Worm (Caenorhabditis elegans): ENCODE results near the gene srbc-61.

Gene srbc-61

ce11 chrV:17476490-17476889 is at the start of gene srbc-61:
TSS of gene srbc-61 (plus strand) at chrV:17476790.
- no peak for TF ChIP-seq ZK546.5 (tag; optimal IDR thresholded peaks at IDR 0.05)
- TF ChIP-seq mdl-1 (tag; optimal IDR thresholded peaks at IDR 0.05), result no peak
- no peak for TF ChIP-seq jun-1 (tag; optimal IDR thresholded peaks at IDR 0.05)
- no peak for TF ChIP-seq lin-15B (tag; optimal IDR thresholded peaks at IDR 0.05)
- TF ChIP-seq elt-2 (tag; optimal IDR thresholded peaks at IDR 0.05), result no peak
- no peak for TF ChIP-seq elt-3 (tag; optimal IDR thresholded peaks at IDR 0.05)

- TF ChIP-seq fkh-10 (GFP tag; optimal IDR thresholded peaks at IDR 0.05) (no peak), ceh-9 (tag; optimal IDR thresholded peaks at IDR 0.05) (no peak), nhr-23 (tag; optimal IDR thresholded peaks at IDR 0.05) (no peak), elt-2 (tag; optimal IDR thresholded peaks at IDR 0.05) (no peak), lin-39 (tag; optimal IDR thresholded peaks at IDR 0.05) (no peak), nhr-12 (tag; optimal IDR thresholded peaks at IDR 0.05) (no peak)
These were observed 47.3 kb upstream of the srbc-61 start for ce11 chrV:17429262-17429661.

ce11 chrV:17430066-17430465 is 46.5 kb upstream of the srbc-61 start, which contains the start of gene T27C5.10:
TSS of gene T27C5.10 (minus strand) at chrV:17430166.
- TF ChIP-seq nhr-11 (tag; optimal IDR thresholded peaks at IDR 0.05) (no peak), egl-5 (tag; optimal IDR thresholded peaks at IDR 0.05) (no peak), egl-27 (tag; optimal IDR thresholded peaks at IDR 0.05) (no peak), ztf-4 (tag; optimal IDR thresholded peaks at IDR 0.05) (no peak), unc-62 (GFP tag; optimal IDR thresholded peaks at IDR 0.05) (no peak), unc-39 (tag; optimal IDR thresholded peaks at IDR 0.05) (no peak), jun-1 (tag; optimal IDR thresholded peaks at IDR 0.05) (no peak), nhr-67 (tag; optimal IDR thresholded peaks at IDR 0.05) (no peak), pqm-1 (tag; optimal IDR thresholded peaks at IDR 0.05) (no peak), ceh-82 (tag; optimal IDR thresholded peaks at IDR 0.05) (no peak), eor-1 (tag; optimal IDR thresholded peaks at IDR 0.05) (no peak), zag-1 (tag; optimal IDR thresholded peaks at IDR 0.05) (no peak), fkh-2 (tag; optimal IDR thresholded peaks at IDR 0.05) (no peak), mdl-1 (tag; optimal IDR thresholded peaks at IDR 0.05) (no peak)

DNA sequence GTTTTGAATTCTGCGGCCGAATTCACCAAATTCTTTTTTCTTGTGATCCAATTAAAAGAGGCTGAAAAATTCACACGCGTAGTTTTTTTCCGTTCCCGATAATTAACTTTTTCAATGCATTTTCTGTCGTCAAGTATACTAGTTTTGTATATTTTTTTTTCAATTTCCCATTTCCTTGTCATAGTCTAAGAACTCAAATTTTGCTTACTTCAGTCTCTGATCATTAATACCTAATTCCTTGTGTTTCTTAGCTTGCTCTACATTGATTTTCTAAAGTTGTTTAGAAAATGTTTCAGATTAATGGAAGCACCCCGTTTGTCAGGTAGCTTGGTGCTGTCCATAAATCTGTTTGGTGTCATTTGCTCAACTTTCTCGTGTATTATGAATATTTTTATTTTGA is 45.7 kb upstream of the srbc-61 start, which contains the start of gene srbc-27:
TSS of gene srbc-27 (plus strand) at position 301 of the 400 bp plus-strand sequence.
- no peak for TF ChIP-seq elt-2 (tag; optimal IDR thresholded peaks at IDR 0.05)
- TF ChIP-seq mml-1 (tag; optimal IDR thresholded peaks at IDR 0.05), result no peak
- no peak for TF ChIP-seq pha-4 (tag; optimal IDR thresholded peaks at IDR 0.05)
- TF ChIP-seq ceh-28 (tag; optimal IDR thresholded peaks at IDR 0.05), result no peak
- no peak for TF ChIP-seq nhr-67 (tag; optimal IDR thresholded peaks at IDR 0.05)
- no peak for TF ChIP-seq zag-1 (tag; optimal IDR thresholded peaks at IDR 0.05)
- TF ChIP-seq lin-39 (tag; optimal IDR thresholded peaks at IDR 0.05), result no peak
- no peak for TF ChIP-seq aly-2 (tag; optimal IDR thresholded peaks at IDR 0.05)
- no peak for TF ChIP-seq unc-39 (tag; optimal IDR thresholded peaks at IDR 0.05)
- no peak for TF ChIP-seq lin-15B (tag; optimal IDR thresholded peaks at IDR 0.05)
- TF ChIP-seq tbx-2 (tag; optimal IDR thresholded peaks at IDR 0.05), result no peak
- TF ChIP-seq jun-1 (tag; optimal IDR thresholded peaks at IDR 0.05), result no peak
- no peak for TF ChIP-seq ceh-16 (tag; optimal IDR thresholded peaks at IDR 0.05)
- TF ChIP-seq skn-1 (tag; optimal IDR thresholded peaks at IDR 0.05), result no peak
- no peak for TF ChIP-seq nhr-76 (tag; optimal IDR thresholded peaks at IDR 0.05)
- TF ChIP-seq nhr-25 (tag; optimal IDR thresholded peaks at IDR 0.05), result no peak
- no peak for TF ChIP-seq egl-27 (tag; optimal IDR thresholded peaks at IDR 0.05)
- no peak for TF ChIP-seq unc-62 (GFP tag; optimal IDR thresholded peaks at IDR 0.05)
- TF ChIP-seq nhr-77 (tag; optimal IDR thresholded peaks at IDR 0.05), result no peak

DNA sequence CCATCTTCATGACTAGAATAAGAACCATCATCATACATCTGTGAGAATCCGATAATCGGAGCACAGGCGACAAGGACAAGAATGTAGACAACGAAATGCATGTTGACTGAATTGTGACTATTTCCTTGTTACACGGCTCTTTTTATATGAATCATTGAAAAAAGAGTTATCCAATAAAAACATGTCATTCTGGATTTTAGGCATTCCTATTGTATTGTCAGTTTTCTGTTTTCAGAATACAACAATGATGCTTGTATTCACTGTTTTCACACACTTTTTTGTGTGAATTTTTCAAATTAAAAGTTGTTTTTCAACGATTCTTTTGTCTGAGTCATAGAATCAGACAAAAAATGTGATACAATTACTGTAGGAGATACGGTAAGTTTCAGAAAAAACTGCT is 40.1 kb upstream of the srbc-61 start, which contains the start of gene F20E11.18:
TSS of gene F20E11.18 (minus strand) at position 101 of the 400 bp plus-strand sequence.
- TF ChIP-seq egl-5 (tag; optimal IDR thresholded peaks at IDR 0.05) (no peak), unc-39 (tag; optimal IDR thresholded peaks at IDR 0.05) (no peak), ceh-28 (tag; optimal IDR thresholded peaks at IDR 0.05) (no peak), jun-1 (tag; optimal IDR thresholded peaks at IDR 0.05) (no peak), lsy-12 (tag; optimal IDR thresholded peaks at IDR 0.05) (no peak), elt-1 (tag; optimal IDR thresholded peaks at IDR 0.05) (no peak), pha-4 (tag; optimal IDR thresholded peaks at IDR 0.05) (no peak), ceh-9 (tag; optimal IDR thresholded peaks at IDR 0.05) (no peak), lin-39 (tag; optimal IDR thresholded peaks at IDR 0.05) (no peak), aly-2 (tag; optimal IDR thresholded peaks at IDR 0.05) (no peak), sea-2 (GFP tag; optimal IDR thresholded peaks at IDR 0.05) (no peak), nhr-77 (tag; optimal IDR thresholded peaks at IDR 0.05) (no peak)
